Worm (Caenorhabditis elegans) whole organism, L1 larva: ENCODE results near the gene C49F8.14.

Experiments used
- C16A3.4 ChIP-seq: fragments of 150-350 bp; optimal IDR thresholded peaks from 2 replicates; lab custom pipeline; 2014; ENCODE audit warnings: missing biosample characterization, missing genetic modification characterization
- C34B4.2 ChIP-seq: sonication (generic microtip); optimal IDR thresholded peaks from 2 replicates; lab custom pipeline; 2017; ENCODE audit warnings: mild to moderate bottlenecking, missing genetic modification characterization, missing compliant biosample characterization
- alr-1 ChIP-seq: fragments of 200-800 bp; sonication (Bioruptor generic); optimal IDR thresholded peaks from 2 replicates; lab custom pipeline; 2018; ENCODE audit warnings: borderline replicate concordance, mild to moderate bottlenecking, missing genetic modification characterization, missing compliant biosample characterization
- aly-2 ChIP-seq: fragments of 150-350 bp; optimal IDR thresholded peaks from 2 replicates; lab custom pipeline; 2014; ENCODE audit warnings: missing biosample characterization, missing genetic modification characterization
- ama-1 ChIP-seq: fragments of 150-350 bp; optimal IDR thresholded peaks from 2 replicates; lab custom pipeline; 2014
- blmp-1 ChIP-seq: fragments of 150-350 bp; optimal IDR thresholded peaks from 2 replicates; lab custom pipeline; 2014; ENCODE audit warnings: missing biosample characterization, missing genetic modification characterization
- ceh-88 ChIP-seq: fragments of 200-800 bp; sonication (Bioruptor generic); IDR thresholded peaks from 2 replicates; pipeline ENCODE4 v1.3.6; 2022; ENCODE audit warnings: missing genetic modification characterization, missing compliant biosample characterization
- efl-1 ChIP-seq, 4 experiments: fragments of 150-350 bp; optimal IDR thresholded peaks in 3 of 4; peaks in 1 of 4; 1 replicate in 1 of 4; 2 replicates in 3 of 4; lab custom pipeline; 2014; ENCODE audit warnings: missing biosample characterization in 2 of 4, missing genetic modification characterization in 2 of 4, missing genetic modification reagents in 2 of 4
- elt-2 ChIP-seq: sonication (generic microtip); optimal IDR thresholded peaks from 2 replicates; lab custom pipeline; 2016; ENCODE audit warnings: missing genetic modification characterization, mild to moderate bottlenecking, inconsistent platforms, missing compliant biosample characterization, missing genetic modification reagents
- elt-3 ChIP-seq, 6 experiments: fragments of 150-350 bp in 1 of 6; sonication (generic microtip); optimal IDR thresholded peaks; 2 replicates each; lab custom pipeline; 2017 to 2018; ENCODE audit warnings: missing biosample characterization in 6 of 6, missing genetic modification characterization in 6 of 6, inconsistent platforms in 1 of 6
- fkh-4 ChIP-seq: sonication (generic microtip); optimal IDR thresholded peaks from 2 replicates; lab custom pipeline; 2016; ENCODE audit warnings: missing compliant biosample characterization, missing genetic modification characterization, borderline replicate concordance
- fkh-8 ChIP-seq: sonication (generic microtip); optimal IDR thresholded peaks from 2 replicates; lab custom pipeline; 2016; ENCODE audit warnings: mild to moderate bottlenecking, missing genetic modification characterization, missing compliant biosample characterization
- grh-1 ChIP-seq: fragments of 200-800 bp; sonication (Bioruptor generic); IDR thresholded peaks from 2 replicates; pipeline ENCODE4 v1.3.6; 2022; ENCODE audit warnings: missing genetic modification reagents, missing genetic modification characterization, missing compliant biosample characterization
- hlh-4 ChIP-seq: sonication (generic microtip); optimal IDR thresholded peaks from 2 replicates; lab custom pipeline; 2016; ENCODE audit warnings: mild to moderate bottlenecking, missing genetic modification characterization, missing compliant biosample characterization
- jun-1 ChIP-seq: fragments of 150-350 bp; optimal IDR thresholded peaks from 2 replicates; lab custom pipeline; 2014; ENCODE audit warnings: missing biosample characterization, missing genetic modification reagents, missing genetic modification characterization
- lin-13 ChIP-seq: fragments of 150-350 bp; optimal IDR thresholded peaks from 2 replicates; lab custom pipeline; 2014; ENCODE audit warnings: missing biosample characterization, missing genetic modification reagents, missing genetic modification characterization
- lin-14 ChIP-seq: fragments of 200-800 bp; sonication (Bioruptor generic); optimal IDR thresholded peaks from 2 replicates; lab custom pipeline; 2018; ENCODE audit warnings: mild to moderate bottlenecking, missing genetic modification characterization, moderate library complexity, missing compliant biosample characterization
- lin-15B ChIP-seq: fragments of 150-350 bp; sonication (generic microtip); optimal IDR thresholded peaks from 3 replicates; lab custom pipeline; 2014; ENCODE audit warnings: missing biosample characterization, missing genetic modification characterization
- lin-39 ChIP-seq: fragments of 150-350 bp; optimal IDR thresholded peaks from 2 replicates; lab custom pipeline; 2014; ENCODE audit warnings: missing biosample characterization, missing genetic modification reagents, missing genetic modification characterization
- lir-3 ChIP-seq: sonication (generic microtip); optimal IDR thresholded peaks from 2 replicates; lab custom pipeline; 2016; ENCODE audit warnings: mild to moderate bottlenecking, missing genetic modification characterization, moderate library complexity, missing compliant biosample characterization; ENCODE audit not compliant: poor library complexity
- lsy-2 ChIP-seq, 2 experiments: fragments of 150-350 bp; optimal IDR thresholded peaks; 2 replicates each; lab custom pipeline; 2014; ENCODE audit warnings: missing biosample characterization in 2 of 2, missing genetic modification characterization in 2 of 2
- mab-9 ChIP-seq: fragments of 200-800 bp; sonication (Bioruptor generic); IDR thresholded peaks from 2 replicates; pipeline ENCODE4 v1.3.6; 2022; ENCODE audit warnings: missing genetic modification reagents, missing genetic modification characterization, missing compliant biosample characterization
- mef-2 ChIP-seq: fragments of 150-350 bp; optimal IDR thresholded peaks from 2 replicates; lab custom pipeline; 2014; ENCODE audit warnings: missing biosample characterization, missing genetic modification characterization
- mep-1 ChIP-seq: fragments of 150-350 bp; optimal IDR thresholded peaks from 2 replicates; lab custom pipeline; 2014; ENCODE audit warnings: missing biosample characterization, missing genetic modification characterization
- nhr-11 ChIP-seq: fragments of 150-350 bp; optimal IDR thresholded peaks from 2 replicates; lab custom pipeline; 2014; ENCODE audit warnings: missing biosample characterization, missing genetic modification characterization
- nhr-12 ChIP-seq: sonication (generic microtip); optimal IDR thresholded peaks from 2 replicates; lab custom pipeline; 2017; ENCODE audit warnings: missing biosample characterization, missing genetic modification characterization
- nhr-19 ChIP-seq: fragments of 200-800 bp; sonication (Bioruptor generic); conservative IDR thresholded peaks from 2 replicates; pipeline ENCODE4 v1.3.6; 2022; ENCODE audit warnings: missing genetic modification characterization, missing compliant biosample characterization
- nhr-20 ChIP-seq: sonication (generic microtip); optimal IDR thresholded peaks from 2 replicates; lab custom pipeline; 2016; ENCODE audit warnings: mild to moderate bottlenecking, missing genetic modification characterization, missing compliant biosample characterization
- nhr-71 ChIP-seq: sonication (generic microtip); optimal IDR thresholded peaks from 2 replicates; lab custom pipeline; 2016; ENCODE audit warnings: mild to moderate bottlenecking, missing genetic modification characterization, moderate library complexity, missing compliant biosample characterization
- nhr-76 ChIP-seq: sonication (generic microtip); optimal IDR thresholded peaks from 2 replicates; lab custom pipeline; 2017; ENCODE audit warnings: missing biosample characterization, missing genetic modification characterization
- nhr-77 ChIP-seq: fragments of 150-350 bp; optimal IDR thresholded peaks from 2 replicates; lab custom pipeline; 2014; ENCODE audit warnings: missing biosample characterization, missing genetic modification characterization
- nhr-84 ChIP-seq: sonication (generic microtip); optimal IDR thresholded peaks from 2 replicates; lab custom pipeline; 2017; ENCODE audit warnings: missing biosample characterization, missing genetic modification characterization
- nhr-85 ChIP-seq: sonication (generic microtip); peaks from one replicate; lab custom pipeline; 2016; ENCODE audit warnings: missing genetic modification characterization, inconsistent platforms, missing compliant biosample characterization
- nhr-90 ChIP-seq: sonication (generic microtip); optimal IDR thresholded peaks from 2 replicates; lab custom pipeline; 2016; ENCODE audit warnings: mild to moderate bottlenecking, missing genetic modification characterization, missing compliant biosample characterization; ENCODE audit not compliant: poor library complexity
- pag-3 ChIP-seq: sonication (generic microtip); optimal IDR thresholded peaks from 2 replicates; lab custom pipeline; 2017; ENCODE audit warnings: missing genetic modification characterization, mild to moderate bottlenecking, missing compliant biosample characterization, antibody characterized with exemption, borderline replicate concordance; ENCODE audit not compliant: insufficient read depth
- pax-3 ChIP-seq: fragments of 200-800 bp; sonication (Bioruptor generic); optimal IDR thresholded peaks from 2 replicates; lab custom pipeline; 2018; ENCODE audit warnings: mild to moderate bottlenecking, missing genetic modification characterization, moderate library complexity, missing compliant biosample characterization
- pqm-1 ChIP-seq: sonication (generic microtip); optimal IDR thresholded peaks from 3 replicates; lab custom pipeline; 2017; ENCODE audit warnings: missing biosample characterization, missing genetic modification characterization
- skn-1 ChIP-seq: fragments of 150-350 bp; optimal IDR thresholded peaks from 2 replicates; lab custom pipeline; 2014; ENCODE audit warnings: missing biosample characterization, missing genetic modification characterization
- snu-23 ChIP-seq: sonication (generic microtip); optimal IDR thresholded peaks from 2 replicates; lab custom pipeline; 2016; ENCODE audit warnings: missing genetic modification characterization, missing compliant biosample characterization
- sox-4 ChIP-seq: sonication (generic microtip); optimal IDR thresholded peaks from 2 replicates; lab custom pipeline; 2016; ENCODE audit warnings: missing genetic modification characterization, missing compliant biosample characterization
- swsn-7 ChIP-seq: sonication (generic microtip); optimal IDR thresholded peaks from 2 replicates; lab custom pipeline; 2016; ENCODE audit warnings: missing genetic modification characterization, missing compliant biosample characterization
- tlp-1 ChIP-seq: fragments of 150-350 bp; optimal IDR thresholded peaks from 2 replicates; lab custom pipeline; 2014; ENCODE audit warnings: missing biosample characterization, missing genetic modification characterization
- unc-62 ChIP-seq: fragments of 150-350 bp; optimal IDR thresholded peaks from 2 replicates; lab custom pipeline; 2014; ENCODE audit warnings: missing biosample characterization, missing genetic modification reagents, missing genetic modification characterization
- zag-1 ChIP-seq: fragments of 150-350 bp; optimal IDR thresholded peaks from 2 replicates; lab custom pipeline; 2014; ENCODE audit warnings: missing biosample characterization, missing genetic modification characterization
- zip-4 ChIP-seq: fragments of 200-800 bp; sonication (Bioruptor generic); optimal IDR thresholded peaks from 2 replicates; lab custom pipeline; 2018; ENCODE audit warnings: mild to moderate bottlenecking, missing genetic modification characterization, moderate library complexity, missing compliant biosample characterization
- ztf-11 ChIP-seq, 2 experiments: sonication (generic microtip); optimal IDR thresholded peaks; 2 replicates each; lab custom pipeline; 2016 to 2017; ENCODE audit warnings: missing genetic modification characterization in 2 of 2, missing biosample characterization in 1 of 2, missing compliant biosample characterization in 1 of 2

Gene C49F8.14

DNA sequence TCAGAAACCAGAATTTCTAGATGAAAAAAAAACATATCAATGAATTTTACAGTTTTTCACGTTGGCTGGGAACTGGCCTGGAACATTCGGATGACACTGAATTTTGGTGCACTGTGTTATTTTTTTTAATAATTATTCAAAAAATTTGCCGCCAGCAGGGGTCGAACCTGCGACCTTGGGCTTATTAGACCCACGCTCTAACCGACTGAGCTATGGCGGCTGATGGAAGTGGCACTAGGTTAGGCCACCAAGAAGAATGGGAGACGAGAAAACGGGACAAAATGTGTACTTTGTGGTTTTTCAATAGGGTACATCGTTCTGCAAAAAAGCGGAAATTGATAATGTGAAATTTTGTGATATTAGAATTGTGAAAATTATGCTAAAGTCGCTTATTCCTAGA, 38.2 kb upstream of the C49F8.14 start (continued):
- TF ChIP-seq tlp-1 (tag; lab: Kevin White, UChicago) (no peak), lin-13 (GFP tag; lab: Kevin White, UChicago) (no peak), hlh-4 (tag; lab: Kevin White, UChicago) (no peak), lin-14 (peak; percentile 29), lsy-2 (tag; optimal IDR thresholded peaks at IDR 0.05; lab: Kevin White, UChicago) (peak in 1 of 2 experiments; percentile 23), C34B4.2 (tag; lab: Kevin White, UChicago) (no peak), nhr-84 (no peak), mep-1 (tag; lab: Kevin White, UChicago) (peak; percentile 33), nhr-71 (tag; lab: Kevin White, UChicago) (peak; percentile 50)

DNA sequence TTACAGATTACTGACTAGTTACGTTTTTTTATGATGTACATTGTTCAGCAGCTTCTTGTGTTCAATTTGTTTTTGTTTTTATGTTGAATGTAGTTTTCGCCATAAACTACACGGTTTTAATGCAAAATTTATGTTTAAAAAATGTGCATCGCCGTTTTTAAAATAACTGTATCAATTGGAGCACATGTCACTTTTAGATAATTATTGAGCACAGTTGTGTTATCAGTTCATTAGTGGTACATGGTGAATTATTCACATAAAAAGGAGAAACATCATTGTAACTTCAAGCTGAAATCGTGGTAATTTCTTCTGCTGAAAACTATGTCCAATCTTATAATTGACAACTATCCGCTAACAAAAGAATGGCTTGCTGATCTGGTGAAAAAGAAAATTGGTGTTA, 35.6 kb upstream of the C49F8.14 start:
- TF ChIP-seq mab-9 (GFP tag; lab: Robert Waterston, UW) (no peak), swsn-7 (no peak), pax-3 (no peak), elt-2 (tag; lab: Kevin White, UChicago) (peak; percentile 40), nhr-11 (tag; lab: Kevin White, UChicago) (no peak), zag-1 (tag; lab: Kevin White, UChicago) (no peak), efl-1 (optimal IDR thresholded peaks at IDR 0.05; lab: Kevin White, UChicago) (no peak), efl-1 (GFP tag; optimal IDR thresholded peaks at IDR 0.05 in 1 of 2; lab: Kevin White, UChicago) (peak in 1 of 2 experiments; percentile 8)

DNA sequence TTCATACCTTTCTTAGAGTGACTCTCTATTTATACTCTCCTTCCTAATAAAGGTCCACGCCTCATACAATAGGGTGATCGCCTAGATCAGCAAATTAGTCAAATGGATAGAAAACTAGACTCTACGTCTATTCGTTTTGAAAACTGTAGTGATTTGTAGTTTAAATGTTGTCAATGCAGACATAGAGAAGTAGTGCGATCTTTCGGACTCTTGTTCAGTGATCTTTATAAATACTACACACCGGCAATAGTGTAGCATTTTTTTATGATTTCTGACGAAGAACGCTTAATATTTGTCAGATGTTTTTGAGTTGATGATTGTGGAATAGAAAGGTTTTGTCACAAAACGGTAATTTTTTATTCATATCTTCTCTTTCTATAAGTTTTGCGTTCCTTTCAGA, 34.6 kb upstream of the C49F8.14 start:
- TF ChIP-seq skn-1 = no peak
- TF ChIP-seq lin-39 = no peak
- TF ChIP-seq nhr-84 = no peak
- peak; percentile 4 for TF ChIP-seq snu-23 (GFP tag; lab: Kevin White, UChicago)
- TF ChIP-seq nhr-20 (tag; lab: Kevin White, UChicago) = peak; percentile 71
- TF ChIP-seq zip-4 = no peak

DNA sequence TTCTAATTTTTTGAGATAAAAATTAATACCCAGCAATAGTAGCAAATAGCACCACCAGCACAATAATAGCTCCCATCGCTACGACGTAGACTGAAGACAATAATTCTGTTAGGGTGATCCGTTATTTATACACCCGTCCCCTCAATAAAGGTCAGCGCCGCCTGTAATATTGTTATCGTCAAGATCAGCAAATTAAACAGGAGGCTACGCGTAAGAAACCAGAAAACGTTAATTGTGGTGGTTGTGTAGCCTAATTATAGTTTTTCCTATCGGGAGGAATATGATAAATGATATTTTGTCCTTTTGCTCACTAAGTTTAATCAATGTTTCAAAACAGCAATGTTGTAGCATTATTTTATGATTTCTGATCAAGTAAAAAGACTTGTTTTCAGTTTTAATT, 32.8 kb upstream of the C49F8.14 start, which contains the start of the genes cyp-13B1 and C29F7.1:
Gene cyp-13B1, minus strand, starts transcription at position 101 of the 400 bp plus-strand sequence.
Gene C29F7.1, plus strand, starts transcription at position 394 of the 400 bp plus-strand sequence.
- no peak for TF ChIP-seq lir-3 (tag; lab: Kevin White, UChicago)
- TF ChIP-seq ztf-11 (tag; optimal IDR thresholded peaks at IDR 0.05; lab: Kevin White, UChicago) = no peak
- no peak for TF ChIP-seq alr-1 (tag; lab: Kevin White, UChicago)
- no peak for TF ChIP-seq hlh-4 (tag; lab: Kevin White, UChicago)
- no peak for TF ChIP-seq fkh-4 (tag; lab: Kevin White, UChicago)
- TF ChIP-seq nhr-19 (GFP tag; lab: Robert Waterston, UW) = 0 out of 2 replicates have a peak, but pooled peaks have one; percentile 18
- no peak for TF ChIP-seq nhr-12 (tag; lab: Kevin White, UChicago)
- TF ChIP-seq nhr-85 (tag; lab: Kevin White, UChicago) = peak; percentile 23
- TF ChIP-seq aly-2 (tag; lab: Kevin White, UChicago) = no peak
- TF ChIP-seq nhr-90 (tag; lab: Kevin White, UChicago) = no peak
- TF ChIP-seq pax-3 = no peak
- no peak for TF ChIP-seq pag-3 (tag; lab: Kevin White, UChicago)
- no peak for TF ChIP-seq C16A3.4 (tag; lab: Kevin White, UChicago)
- no peak for TF ChIP-seq nhr-77
- TF ChIP-seq lin-14 = peak; percentile 35
- TF ChIP-seq elt-2 (tag; lab: Kevin White, UChicago) = peak; percentile 15
- TF ChIP-seq zip-4 = no peak
- TF ChIP-seq sox-4 (tag; lab: Kevin White, UChicago) = no peak
- no peak for TF ChIP-seq efl-1 (optimal IDR thresholded peaks at IDR 0.05; lab: Kevin White, UChicago)
- no peak for TF ChIP-seq efl-1 (GFP tag; optimal IDR thresholded peaks at IDR 0.05 in 1 of 2; lab: Kevin White, UChicago)
- no peak for TF ChIP-seq grh-1 (GFP tag; lab: Robert Waterston, UW)
- TF ChIP-seq elt-3 (tag; optimal IDR thresholded peaks at IDR 0.05; lab: Kevin White, UChicago) = no peak
- TF ChIP-seq nhr-76 = no peak
- TF ChIP-seq nhr-20 (tag; lab: Kevin White, UChicago) = peak; percentile 46
- no peak for TF ChIP-seq jun-1
- TF ChIP-seq lin-39 = no peak
- TF ChIP-seq blmp-1 (tag; lab: Kevin White, UChicago) = no peak
- TF ChIP-seq ama-1 (lab: Kevin White, UChicago) = no peak
- no peak for TF ChIP-seq fkh-8 (tag; lab: Kevin White, UChicago)
- no peak for TF ChIP-seq tlp-1 (tag; lab: Kevin White, UChicago)
- no peak for TF ChIP-seq lin-15B (tag; lab: Kevin White, UChicago)
- no peak for TF ChIP-seq unc-62
- no peak for TF ChIP-seq ceh-88 (GFP tag; lab: Robert Waterston, UW)
- no peak for TF ChIP-seq pqm-1 (tag; lab: Kevin White, UChicago)
- peak; percentile 1 for TF ChIP-seq nhr-71 (tag; lab: Kevin White, UChicago)
- TF ChIP-seq mef-2 (tag; lab: Kevin White, UChicago) = no peak
